Fruit fly (Drosophila melanogaster) whole organism, pupa: ENCODE results near the gene Hex-t1.
A peak's percentile ranks its signal among the peaks of the same experiment; 100 is the strongest.

Experiments used
- CG10348 ChIP-seq: fragments of 200-800 bp; sonication (Bioruptor generic); IDR thresholded peaks from 2 replicates; pipeline ENCODE4 v1.3.6; 2022; ENCODE audit warnings: missing biosample characterization, missing genetic modification characterization
- CG12605 ChIP-seq: fragments of 200-800 bp; sonication (Bioruptor generic); IDR thresholded peaks from 2 replicates; pipeline ENCODE4 v1.3.6; 2022; ENCODE audit warnings: missing biosample characterization, missing genetic modification characterization
- CG13204 ChIP-seq: fragments of 200-800 bp; sonication (Bioruptor generic); optimal IDR thresholded peaks from 2 replicates; lab custom pipeline; 2018; ENCODE audit warnings: missing biosample characterization, mild to moderate bottlenecking, missing genetic modification characterization, moderate library complexity
- CG14655 ChIP-seq: fragments of 200-800 bp; sonication (Bioruptor generic); optimal IDR thresholded peaks from 3 replicates; lab custom pipeline; 2017; ENCODE audit warnings: mild to moderate bottlenecking, missing biosample characterization, missing genetic modification reagents, missing genetic modification characterization
- CG15710 ChIP-seq: fragments of 200-800 bp; sonication (Bioruptor generic); optimal IDR thresholded peaks from 2 replicates; lab custom pipeline; 2018; ENCODE audit warnings: missing biosample characterization, mild to moderate bottlenecking, missing genetic modification characterization, moderate library complexity
- CG17806 ChIP-seq: fragments of 200-800 bp; sonication (Bioruptor generic); optimal IDR thresholded peaks from 2 replicates; lab custom pipeline; 2018; ENCODE audit warnings: missing biosample characterization, mild to moderate bottlenecking, missing genetic modification characterization, moderate library complexity
- CG32121 ChIP-seq: fragments of 200-800 bp; sonication (Bioruptor generic); IDR thresholded peaks from 2 replicates; pipeline ENCODE4 v1.3.6; 2022; ENCODE audit warnings: missing biosample characterization, missing genetic modification characterization
- CG34367 ChIP-seq: fragments of 200-800 bp; sonication (Bioruptor generic); optimal IDR thresholded peaks from 2 replicates; lab custom pipeline; 2018; ENCODE audit warnings: missing biosample characterization, mild to moderate bottlenecking, missing genetic modification characterization
- CG4496 ChIP-seq: fragments of 200-800 bp; sonication (Bioruptor generic); IDR thresholded peaks from 3 replicates; pipeline ENCODE4 v1.3.6; 2022; ENCODE audit warnings: missing biosample characterization, missing genetic modification characterization
- CG8159 ChIP-seq: fragments of 200-800 bp; sonication (Bioruptor generic); optimal IDR thresholded peaks from 3 replicates; lab custom pipeline; 2018; ENCODE audit warnings: missing biosample characterization, mild to moderate bottlenecking, missing genetic modification characterization, moderate library complexity
- CG8301 ChIP-seq: fragments of 200-800 bp; sonication (Bioruptor generic); optimal IDR thresholded peaks from 2 replicates; lab custom pipeline; 2018; ENCODE audit warnings: missing biosample characterization, mild to moderate bottlenecking, missing genetic modification characterization
- CG9948 ChIP-seq: fragments of 200-800 bp; sonication (Bioruptor generic); optimal IDR thresholded peaks from 2 replicates; lab custom pipeline; 2018; ENCODE audit warnings: missing biosample characterization, mild to moderate bottlenecking, missing genetic modification characterization, moderate library complexity
- D1 ChIP-seq: fragments of 200-800 bp; sonication (Bioruptor generic); optimal IDR thresholded peaks from 2 replicates; lab custom pipeline; 2018; ENCODE audit warnings: missing biosample characterization, mild to moderate bottlenecking, missing genetic modification characterization, moderate library complexity
- EcR ChIP-seq: fragments of 200-800 bp; sonication (Bioruptor generic); optimal IDR thresholded peaks from 3 replicates; lab custom pipeline; 2019; ENCODE audit warnings: missing biosample characterization, missing genetic modification characterization, mild to moderate bottlenecking, moderate library complexity, missing genetic modification reagents
- Ets98B ChIP-seq: fragments of 200-800 bp; sonication (Bioruptor generic); IDR thresholded peaks from 2 replicates; pipeline ENCODE4 v1.3.6; 2022; ENCODE audit warnings: missing biosample characterization, missing genetic modification characterization
- Pif1A ChIP-seq: fragments of 200-800 bp; sonication (Bioruptor generic); optimal IDR thresholded peaks from 3 replicates; lab custom pipeline; 2016; ENCODE audit warnings: missing biosample characterization, missing genetic modification characterization
- Pif1B ChIP-seq: fragments of 200-800 bp; sonication (Bioruptor generic); optimal IDR thresholded peaks from 3 replicates; lab custom pipeline; 2016; ENCODE audit warnings: missing biosample characterization, missing genetic modification characterization
- Snoo ChIP-seq: fragments of 200-800 bp; sonication (Bioruptor generic); optimal IDR thresholded peaks from 3 replicates; lab custom pipeline; 2017; ENCODE audit warnings: missing biosample characterization, mild to moderate bottlenecking, missing genetic modification characterization, inconsistent platforms
- fd96Ca ChIP-seq: fragments of 200-800 bp; sonication (Bioruptor generic); IDR thresholded peaks from 3 replicates; pipeline ENCODE4 v1.3.6; 2022; ENCODE audit warnings: missing biosample characterization, missing genetic modification characterization
- gl ChIP-seq: fragments of 200-800 bp; sonication (Bioruptor generic); optimal IDR thresholded peaks from 2 replicates; lab custom pipeline; 2018; ENCODE audit warnings: missing biosample characterization, mild to moderate bottlenecking, missing genetic modification characterization
- rn ChIP-seq: fragments of 200-800 bp; sonication (Bioruptor generic); IDR thresholded peaks from 2 replicates; pipeline ENCODE4 v1.3.6; 2022; ENCODE audit warnings: missing biosample characterization, missing genetic modification characterization

Gene Hex-t1

DNA sequence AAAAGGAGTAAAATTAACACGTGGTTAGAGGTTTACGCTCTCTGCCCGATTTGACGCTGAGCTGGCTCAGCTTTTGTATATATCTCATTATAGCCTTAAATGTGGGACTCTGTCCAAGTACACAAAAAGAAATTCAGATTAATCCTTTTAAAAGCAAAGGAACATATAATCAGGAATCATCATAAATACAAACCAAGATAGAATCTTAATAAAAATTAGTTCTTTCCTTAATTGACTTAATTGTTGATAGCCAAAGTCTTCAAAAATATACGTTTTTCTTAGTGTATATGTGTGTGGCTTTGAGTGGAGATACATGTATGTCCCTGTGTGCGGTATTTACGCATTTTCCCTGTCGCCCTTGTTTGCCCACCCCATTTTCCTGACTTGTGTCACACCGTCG lies 45.4 kb downstream of the Hex-t1 start:
- TF ChIP-seq gl (tag; lab: Kevin White, UChicago), result no peak
- TF ChIP-seq D1 (tag; lab: Kevin White, UChicago), result no peak
- peak; percentile 43 for TF ChIP-seq CG14655 (GFP tag; lab: Kevin White, UChicago)
- 0 out of 2 replicates have a peak, but pooled peaks have one; percentile 10 for TF ChIP-seq Ets98B
- peak; percentile 49 for TF ChIP-seq CG17806 (tag; lab: Kevin White, UChicago)
- no peak for TF ChIP-seq rn (GFP tag; lab: Robert Waterston, UW)
- TF ChIP-seq EcR, result no peak
- TF ChIP-seq CG8159 (tag; lab: Kevin White, UChicago), result peak; percentile 61
- peak; percentile 52; the same call in 1 of the 3 replicates for TF ChIP-seq CG4496
- no peak for TF ChIP-seq Pif1B (GFP tag; lab: Kevin White, UChicago)
- peak; percentile 31 for TF ChIP-seq CG9948 (tag; lab: Kevin White, UChicago)
- no peak for TF ChIP-seq CG32121 (GFP tag; lab: Robert Waterston, UW)
- peak; percentile 37; the same call in 1 of the 2 replicates for TF ChIP-seq CG12605
- TF ChIP-seq fd96Ca (GFP tag; lab: Robert Waterston, UW), result no peak
- no peak for TF ChIP-seq CG13204 (GFP tag; lab: Kevin White, UChicago)
- TF ChIP-seq CG15710, result peak; percentile 38
- peak; percentile 41 for TF ChIP-seq CG8301 (tag; lab: Kevin White, UChicago)
- peak; percentile 12 for TF ChIP-seq Pif1A (GFP tag; lab: Kevin White, UChicago)
- TF ChIP-seq CG10348, result no peak
- no peak for TF ChIP-seq Snoo (tag; lab: Kevin White, UChicago)
- TF ChIP-seq CG34367 (tag; lab: Kevin White, UChicago), result no peak

DNA sequence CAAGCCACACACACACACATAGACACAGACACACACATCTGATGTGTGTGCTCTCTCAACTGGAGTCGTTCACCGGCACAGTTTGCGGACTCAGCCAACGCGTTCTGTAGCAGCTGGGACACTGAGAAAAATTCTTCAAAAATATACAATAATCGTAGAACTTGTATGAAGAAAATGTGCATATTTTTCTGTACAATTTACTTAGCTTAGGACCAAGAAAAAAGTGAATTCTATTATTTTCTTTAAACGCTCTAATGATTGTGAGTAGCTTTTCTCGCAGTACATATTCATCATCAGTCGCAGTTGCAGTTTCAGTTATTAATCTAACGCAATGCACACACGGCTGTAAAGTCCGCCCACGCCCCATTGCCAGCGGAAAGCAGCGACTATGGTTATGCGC lies 47.5 kb downstream of the Hex-t1 start:
- TF ChIP-seq CG14655 (GFP tag; lab: Kevin White, UChicago), result peak; percentile 81
- no peak for TF ChIP-seq Pif1A (GFP tag; lab: Kevin White, UChicago)
- TF ChIP-seq CG4496, result peak; percentile 91
- TF ChIP-seq CG9948 (tag; lab: Kevin White, UChicago), result peak; percentile 42
- no peak for TF ChIP-seq Pif1B (GFP tag; lab: Kevin White, UChicago)
- peak; percentile 33 for TF ChIP-seq CG15710
- TF ChIP-seq CG12605, result peak; percentile 75
- TF ChIP-seq CG34367 (tag; lab: Kevin White, UChicago), result no peak
- no peak for TF ChIP-seq Snoo (tag; lab: Kevin White, UChicago)
- TF ChIP-seq rn (GFP tag; lab: Robert Waterston, UW), result peak; percentile 62
- TF ChIP-seq fd96Ca (GFP tag; lab: Robert Waterston, UW), result peak; percentile 82
- 0 out of 2 replicates have a peak, but pooled peaks have one; percentile 34 for TF ChIP-seq CG10348
- TF ChIP-seq D1 (tag; lab: Kevin White, UChicago), result no peak
- no peak for TF ChIP-seq gl (tag; lab: Kevin White, UChicago)
- TF ChIP-seq CG17806 (tag; lab: Kevin White, UChicago), result peak; percentile 62
- peak; percentile 88 for TF ChIP-seq CG32121 (GFP tag; lab: Robert Waterston, UW)
- peak; percentile 82 for TF ChIP-seq CG8301 (tag; lab: Kevin White, UChicago)
- peak; percentile 24 for TF ChIP-seq EcR
- TF ChIP-seq CG13204 (GFP tag; lab: Kevin White, UChicago), result peak; percentile 32
- peak; percentile 81 for TF ChIP-seq Ets98B
- TF ChIP-seq CG8159 (tag; lab: Kevin White, UChicago), result peak; percentile 69

DNA sequence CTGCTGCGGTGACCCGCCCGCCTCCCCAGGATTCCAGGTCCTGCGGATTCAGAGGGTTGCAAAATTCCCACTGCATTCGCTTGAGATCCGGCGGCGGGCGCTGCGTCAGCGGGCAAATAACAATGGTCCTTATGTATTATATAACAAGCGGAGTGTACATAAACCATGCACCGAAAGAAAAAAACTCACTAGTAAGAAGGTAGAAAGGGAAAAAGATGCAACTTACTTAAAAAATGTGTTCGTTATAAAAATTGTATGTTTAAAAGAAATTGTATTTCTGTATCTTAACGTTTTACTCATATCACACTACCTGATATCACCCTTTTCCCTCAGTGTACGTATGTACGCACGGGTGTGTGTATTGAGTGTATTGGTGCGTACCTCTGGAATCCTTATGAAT lies 50.3 kb downstream of the Hex-t1 start:
- TF ChIP-seq D1 (tag; lab: Kevin White, UChicago), result no peak
- no peak for TF ChIP-seq fd96Ca (GFP tag; lab: Robert Waterston, UW)
- TF ChIP-seq Pif1B (GFP tag; lab: Kevin White, UChicago), result peak; percentile 37
- TF ChIP-seq CG10348, result no peak
- no peak for TF ChIP-seq CG32121 (GFP tag; lab: Robert Waterston, UW)
- peak; percentile 57 for TF ChIP-seq CG34367 (tag; lab: Kevin White, UChicago)
- TF ChIP-seq CG9948 (tag; lab: Kevin White, UChicago), result peak; percentile 68
- peak; percentile 61 for TF ChIP-seq Pif1A (GFP tag; lab: Kevin White, UChicago)
- no peak for TF ChIP-seq EcR
- peak; percentile 54 for TF ChIP-seq gl (tag; lab: Kevin White, UChicago)
- TF ChIP-seq CG8159 (tag; lab: Kevin White, UChicago), result peak; percentile 81
- TF ChIP-seq CG13204 (GFP tag; lab: Kevin White, UChicago), result peak; percentile 65
- TF ChIP-seq CG14655 (GFP tag; lab: Kevin White, UChicago), result peak; percentile 38
- peak; percentile 61 for TF ChIP-seq Snoo (tag; lab: Kevin White, UChicago)
- no peak for TF ChIP-seq rn (GFP tag; lab: Robert Waterston, UW)
- peak; percentile 58 for TF ChIP-seq CG17806 (tag; lab: Kevin White, UChicago)
- TF ChIP-seq CG4496, result peak; percentile 43; the same call in 1 of the 3 replicates
- no peak for TF ChIP-seq Ets98B
- no peak for TF ChIP-seq CG12605
- peak; percentile 76 for TF ChIP-seq CG15710
- TF ChIP-seq CG8301 (tag; lab: Kevin White, UChicago), result peak; percentile 35
